Worm (Caenorhabditis elegans) whole organism, L1 larva: Measurements from ENCODE around the gene sex-1.

Experiments
- ceh-82 ChIP-seq, 3 experiments: fragments of 150-350 bp in 1 of 3; sonication (generic microtip) in 2 of 3; optimal IDR thresholded peaks; 2 replicates each; lab custom pipeline; 2014 to 2017; ENCODE audit warnings: missing biosample characterization in 3 of 3, missing genetic modification characterization in 3 of 3
- isw-1 ChIP-seq: fragments of 200-800 bp; sonication (Bioruptor generic); IDR thresholded peaks from 2 replicates; pipeline ENCODE4 v1.3.6; 2022; ENCODE audit warnings: missing genetic modification characterization, missing compliant biosample characterization
- lin-39 ChIP-seq: fragments of 150-350 bp; optimal IDR thresholded peaks from 2 replicates; lab custom pipeline; 2014; ENCODE audit warnings: missing biosample characterization, missing genetic modification reagents, missing genetic modification characterization
- nhr-76 ChIP-seq: sonication (generic microtip); optimal IDR thresholded peaks from 2 replicates; lab custom pipeline; 2017; ENCODE audit warnings: missing biosample characterization, missing genetic modification characterization
- nhr-77 ChIP-seq: fragments of 150-350 bp; optimal IDR thresholded peaks from 2 replicates; lab custom pipeline; 2014; ENCODE audit warnings: missing biosample characterization, missing genetic modification characterization
- pax-3 ChIP-seq: fragments of 200-800 bp; sonication (Bioruptor generic); optimal IDR thresholded peaks from 2 replicates; lab custom pipeline; 2018; ENCODE audit warnings: mild to moderate bottlenecking, missing genetic modification characterization, moderate library complexity, missing compliant biosample characterization
- snpc-4 ChIP-seq: fragments of 150-350 bp; optimal IDR thresholded peaks from 2 replicates; lab custom pipeline; 2014; ENCODE audit warnings: missing biosample characterization, missing genetic modification characterization
- zag-1 ChIP-seq: fragments of 150-350 bp; optimal IDR thresholded peaks from 2 replicates; lab custom pipeline; 2014; ENCODE audit warnings: missing biosample characterization, missing genetic modification characterization

DNA sequence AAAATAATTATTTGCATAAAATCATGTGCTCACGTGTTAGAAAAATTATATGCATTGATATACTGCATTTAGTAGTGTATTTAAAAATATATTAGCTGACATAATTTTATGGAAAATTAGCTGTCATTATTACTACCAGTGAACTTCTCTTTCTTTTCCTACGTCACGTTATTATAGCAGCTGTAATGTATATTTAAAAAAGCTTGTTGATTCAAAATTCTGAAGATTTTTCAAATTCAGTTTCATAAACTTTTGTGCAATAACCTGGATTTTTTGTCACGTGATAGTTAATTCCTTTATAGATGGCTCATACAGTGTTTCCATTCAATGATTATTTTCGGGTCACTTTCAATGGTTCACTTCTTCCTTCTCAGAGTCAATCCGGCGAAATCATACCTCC, 7.2 kb upstream of the sex-1 start, which contains the start of gene F44A6.3:
- TF ChIP-seq nhr-77 (tag; lab: Kevin White, UChicago) (no peak), pax-3 (tag; lab: Kevin White, UChicago) (no peak), zag-1 (tag; lab: Kevin White, UChicago) (no peak), isw-1 (GFP tag; lab: Robert Waterston, UW) (no peak), ceh-82 (tag; optimal IDR thresholded peaks at IDR 0.05; lab: Kevin White, UChicago) (no peak), lin-39 (tag; lab: Kevin White, UChicago) (no peak), snpc-4 (no peak), nhr-76 (tag; lab: Kevin White, UChicago) (no peak)
